Worm (Caenorhabditis elegans): ENCODE data around the gene ceh-16.

DNA sequence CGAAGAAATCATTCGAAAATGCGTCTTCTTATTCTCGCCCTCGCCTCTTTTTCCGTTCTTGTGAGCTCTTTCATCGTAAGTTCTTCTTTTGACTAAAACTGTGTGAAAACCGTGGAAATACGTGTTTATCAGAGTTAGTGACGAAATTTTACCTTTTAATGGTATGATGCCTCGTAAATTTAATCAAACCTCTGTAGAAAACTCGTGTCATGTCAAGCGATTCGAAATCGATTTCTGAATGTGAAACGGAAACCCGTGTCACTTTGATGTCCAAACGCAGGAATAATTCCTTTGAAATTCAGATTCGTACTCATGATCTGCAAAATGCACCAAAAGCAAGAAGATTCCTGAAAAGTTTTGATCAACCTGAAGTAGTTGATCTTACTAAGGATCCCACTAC, 26.1 kb downstream of the ceh-16 start, which contains the start of gene F22B7.3:
- TF ChIP-seq sox-4 (tag; optimal IDR thresholded peaks at IDR 0.05) (no peak), gmeb-2 (tag; optimal IDR thresholded peaks at IDR 0.05) (no peak), lin-11 (tag; optimal IDR thresholded peaks at IDR 0.05) (no peak), fkh-10 (GFP tag; optimal IDR thresholded peaks at IDR 0.05) (no peak), hlh-30 (tag; optimal IDR thresholded peaks at IDR 0.05; ENCODE audit: insufficient read depth) (no peak), unc-3 (GFP tag; conservative IDR thresholded peaks at IDR 0.05) (no peak), unc-3 (tag; optimal IDR thresholded peaks at IDR 0.05) (no peak), ahr-1 (tag; optimal IDR thresholded peaks at IDR 0.05) (no peak)
